Fruit fly (Drosophila melanogaster) whole organism, embryonic: ENCODE results near the gene CG13671.
A peak's percentile ranks its signal among the peaks of the same experiment; 100 is the strongest.

ENCODE experiments used
- Asciz ChIP-seq: fragments of 200-800 bp; sonication (Bioruptor generic); optimal IDR thresholded peaks from 2 replicates; lab custom pipeline; 2017; ENCODE audit warnings: missing biosample characterization, mild to moderate bottlenecking, missing genetic modification characterization, missing genetic modification reagents
- Atf3 ChIP-seq: fragments of 200-800 bp; sonication (Bioruptor generic); optimal IDR thresholded peaks from 3 replicates; lab custom pipeline; 2016; ENCODE audit warnings: missing biosample characterization, missing genetic modification characterization
- CG10209 ChIP-seq: fragments of 200-800 bp; sonication (Bioruptor generic); optimal IDR thresholded peaks from 3 replicates; lab custom pipeline; 2017; ENCODE audit warnings: missing biosample characterization, mild to moderate bottlenecking, missing genetic modification characterization, missing genetic modification reagents
- CG10321 ChIP-seq: fragments of 200-800 bp; sonication (Bioruptor generic); IDR thresholded peaks from 2 replicates; pipeline ENCODE4 v1.3.6; 2022; ENCODE audit warnings: missing biosample characterization, missing genetic modification characterization
- CG10366 ChIP-seq: fragments of 200-800 bp; sonication (Bioruptor generic); IDR thresholded peaks from 2 replicates; pipeline ENCODE4 v1.3.6; 2022; ENCODE audit warnings: missing biosample characterization, missing genetic modification characterization
- CG10462 ChIP-seq: fragments of 200-800 bp; sonication (Bioruptor generic); optimal IDR thresholded peaks from 2 replicates; lab custom pipeline; 2016; ENCODE audit warnings: missing biosample characterization, missing genetic modification characterization
- CG11247 ChIP-seq: fragments of 200-800 bp; sonication (Bioruptor generic); IDR thresholded peaks from 2 replicates; pipeline ENCODE4 v1.3.6; 2022; ENCODE audit warnings: missing biosample characterization, missing genetic modification characterization
- CG11456 ChIP-seq: fragments of 200-800 bp; sonication (Bioruptor generic); IDR thresholded peaks from 3 replicates; pipeline ENCODE4 v1.3.6; 2022; ENCODE audit warnings: missing biosample characterization, missing genetic modification characterization
- CG11723 ChIP-seq: fragments of 200-800 bp; sonication (Bioruptor generic); optimal IDR thresholded peaks from 2 replicates; lab custom pipeline; 2017; ENCODE audit warnings: missing biosample characterization, mild to moderate bottlenecking, missing genetic modification characterization
- CG12659 ChIP-seq: fragments of 200-800 bp; sonication (Bioruptor generic); optimal IDR thresholded peaks from 3 replicates; lab custom pipeline; 2017; ENCODE audit warnings: mild to moderate bottlenecking, missing biosample characterization, missing genetic modification reagents, missing genetic modification characterization
- CG13287 ChIP-seq: fragments of 200-800 bp; sonication (Bioruptor generic); IDR thresholded peaks from 2 replicates; pipeline ENCODE4 v1.3.6; 2022; ENCODE audit warnings: missing biosample characterization, missing genetic modification characterization; ENCODE audit not compliant: partially characterized antibody
- CG14014 ChIP-seq: fragments of 200-800 bp; sonication (Bioruptor generic); IDR thresholded peaks from 2 replicates; pipeline ENCODE4 v1.3.6; 2022; ENCODE audit warnings: missing biosample characterization, missing genetic modification characterization
- CG14441 ChIP-seq: fragments of 200-800 bp; sonication (Bioruptor generic); IDR thresholded peaks from 2 replicates; pipeline ENCODE4 v1.3.6; 2022; ENCODE audit warnings: missing biosample characterization, missing genetic modification characterization
- CG1529 ChIP-seq: fragments of 200-800 bp; sonication (Bioruptor generic); optimal IDR thresholded peaks from 3 replicates; lab custom pipeline; 2018; ENCODE audit warnings: missing biosample characterization, missing genetic modification characterization
- CG17912 ChIP-seq: fragments of 200-800 bp; sonication (Bioruptor generic); optimal IDR thresholded peaks from 2 replicates; lab custom pipeline; 2018; ENCODE audit warnings: missing biosample characterization, mild to moderate bottlenecking, missing genetic modification characterization
- CG18262 ChIP-seq: fragments of 200-800 bp; optimal IDR thresholded peaks from 3 replicates; lab custom pipeline; 2019; ENCODE audit warnings: missing biosample characterization, mild to moderate bottlenecking, missing genetic modification characterization, moderate library complexity
- CG18599 ChIP-seq: fragments of 200-800 bp; sonication (Bioruptor generic); optimal IDR thresholded peaks from 3 replicates; lab custom pipeline; 2017; ENCODE audit warnings: missing biosample characterization, missing genetic modification characterization, mild to moderate bottlenecking, moderate library complexity, missing genetic modification reagents
- CG30020 ChIP-seq: fragments of 200-800 bp; optimal IDR thresholded peaks from 2 replicates; lab custom pipeline; 2019; ENCODE audit warnings: missing biosample characterization, mild to moderate bottlenecking, missing genetic modification characterization, moderate library complexity
- CG31224 ChIP-seq: fragments of 200-800 bp; sonication (Bioruptor generic); IDR thresholded peaks from 2 replicates; pipeline ENCODE4 v1.3.6; 2022; ENCODE audit warnings: missing biosample characterization, missing genetic modification characterization
- CG3281 ChIP-seq: fragments of 200-800 bp; sonication (Bioruptor generic); optimal IDR thresholded peaks from 3 replicates; lab custom pipeline; 2017; ENCODE audit warnings: missing biosample characterization, mild to moderate bottlenecking, missing genetic modification characterization
- CG34422 ChIP-seq: fragments of 200-800 bp; sonication (Bioruptor generic); IDR thresholded peaks from 3 replicates; pipeline ENCODE4 v1.3.6; 2022; ENCODE audit warnings: missing biosample characterization, missing genetic modification characterization
- CG3726 ChIP-seq: fragments of 200-800 bp; sonication (Bioruptor generic); IDR thresholded peaks from 3 replicates; pipeline ENCODE4, ENCODE4 v1.3.6; 2022; ENCODE audit warnings: missing biosample characterization, missing genetic modification characterization
- CG4424 ChIP-seq: fragments of 200-800 bp; sonication (Bioruptor generic); optimal IDR thresholded peaks from 3 replicates; lab custom pipeline; 2016; ENCODE audit warnings: missing biosample characterization, missing genetic modification characterization
- CG7372 ChIP-seq: fragments of 200-800 bp; sonication (Bioruptor generic); IDR thresholded peaks from 2 replicates; pipeline ENCODE4 v1.3.6; 2022; ENCODE audit warnings: missing biosample characterization, missing genetic modification characterization
- CG7556 ChIP-seq: fragments of 200-800 bp; sonication (Bioruptor generic); optimal IDR thresholded peaks from 2 replicates; lab custom pipeline; 2017; ENCODE audit warnings: missing biosample characterization, mild to moderate bottlenecking, missing genetic modification characterization
- CG7786 ChIP-seq: fragments of 200-800 bp; sonication (Bioruptor generic); optimal IDR thresholded peaks from 2 replicates; lab custom pipeline; 2016; ENCODE audit warnings: missing biosample characterization, missing genetic modification characterization
- CG8765 ChIP-seq: fragments of 200-800 bp; sonication (Bioruptor generic); IDR thresholded peaks from 2 replicates; pipeline ENCODE4 v1.3.6; 2022; ENCODE audit warnings: missing biosample characterization, missing genetic modification characterization
- Dll ChIP-seq: fragments of 200-800 bp; sonication (Bioruptor generic); IDR thresholded peaks from 4 replicates; pipeline ENCODE4 v1.3.6; 2022; ENCODE audit warnings: missing biosample characterization, missing genetic modification characterization; ENCODE audit not compliant: partially characterized antibody
- Doc3 ChIP-seq: fragments of 200-800 bp; sonication (Bioruptor generic); IDR thresholded peaks from 3 replicates; pipeline ENCODE4 v1.3.6; 2022; ENCODE audit warnings: missing biosample characterization, missing genetic modification characterization; ENCODE audit not compliant: partially characterized antibody
- Dp ChIP-seq: fragments of 200-800 bp; sonication (Bioruptor generic); optimal IDR thresholded peaks from 2 replicates; lab custom pipeline; 2018; ENCODE audit warnings: missing biosample characterization, mild to moderate bottlenecking, missing genetic modification characterization, moderate library complexity
- Hey ChIP-seq: fragments of 200-800 bp; sonication (Bioruptor generic); optimal IDR thresholded peaks from 3 replicates; lab custom pipeline; 2018; ENCODE audit warnings: missing biosample characterization, mild to moderate bottlenecking, missing genetic modification characterization
- Max ChIP-seq: fragments of 200-800 bp; sonication (Bioruptor generic); optimal IDR thresholded peaks from 2 replicates; lab custom pipeline; 2016; ENCODE audit warnings: missing biosample characterization, mild to moderate bottlenecking, missing genetic modification characterization
- Optix ChIP-seq: fragments of 200-800 bp; sonication (Bioruptor generic); IDR thresholded peaks from 3 replicates; pipeline ENCODE4 v1.3.6; 2022; ENCODE audit warnings: missing biosample characterization, missing genetic modification characterization
- Xrp1 ChIP-seq: fragments of 200-800 bp; sonication (Bioruptor generic); IDR thresholded peaks from 2 replicates; pipeline ENCODE4 v1.3.6; 2022; ENCODE audit warnings: missing biosample characterization, missing genetic modification characterization
- ato ChIP-seq: fragments of 200-800 bp; sonication (Bioruptor generic); IDR thresholded peaks from 2 replicates; pipeline ENCODE4 v1.3.6; 2022; ENCODE audit warnings: missing biosample characterization, missing genetic modification characterization; ENCODE audit not compliant: partially characterized antibody
- bab2 ChIP-seq: fragments of 200-800 bp; sonication (Bioruptor generic); optimal IDR thresholded peaks from 2 replicates; lab custom pipeline; 2016; ENCODE audit warnings: missing biosample characterization, missing genetic modification characterization
- br ChIP-seq: fragments of >200 bp; optimal IDR thresholded peaks from 2 replicates; lab custom pipeline; 2017
- cad ChIP-seq: fragments of >200 bp; optimal IDR thresholded peaks from 2 replicates; lab custom pipeline; 2017; ENCODE audit warnings: missing biosample characterization, missing genetic modification characterization
- caup ChIP-seq: fragments of 200-800 bp; sonication (Bioruptor generic); optimal IDR thresholded peaks from 3 replicates; lab custom pipeline; 2017; ENCODE audit warnings: missing biosample characterization, mild to moderate bottlenecking, missing genetic modification characterization, moderate library complexity; ENCODE audit not compliant: severe bottlenecking
- crol ChIP-seq: fragments of 200-800 bp; sonication (Bioruptor generic); IDR thresholded peaks from 2 replicates; pipeline ENCODE4 v1.3.6; 2022; ENCODE audit warnings: missing biosample characterization, missing genetic modification characterization
- cwo ChIP-seq: fragments of 200-800 bp; sonication (Bioruptor generic); optimal IDR thresholded peaks from 3 replicates; lab custom pipeline; 2017; ENCODE audit warnings: missing biosample characterization, missing genetic modification characterization, mild to moderate bottlenecking, moderate library complexity, missing genetic modification reagents
- danr ChIP-seq: fragments of 200-800 bp; sonication (Bioruptor generic); IDR thresholded peaks from 2 replicates; pipeline ENCODE4 v1.3.6; 2022; ENCODE audit warnings: missing biosample characterization, missing genetic modification characterization
- ems ChIP-seq: fragments of 200-800 bp; sonication (Bioruptor generic); optimal IDR thresholded peaks from 3 replicates; lab custom pipeline; 2016; ENCODE audit warnings: missing biosample characterization, missing genetic modification characterization
- hkb ChIP-seq, 2 experiments: fragments of 200-800 bp in 1 of 2; fragments of >200 bp in 1 of 2; sonication (Bioruptor generic) in 1 of 2; IDR thresholded peaks in 1 of 2; optimal IDR thresholded peaks in 1 of 2; 2 replicates each; pipeline versions ENCODE4 v1.3.6 to Lab custom; 2017 to 2022; ENCODE audit warnings: missing biosample characterization in 1 of 2, missing genetic modification characterization in 1 of 2
- ken ChIP-seq: fragments of 200-800 bp; sonication (Bioruptor generic); IDR thresholded peaks from 3 replicates; pipeline ENCODE4 v1.3.6; 2022; ENCODE audit warnings: missing biosample characterization, missing genetic modification characterization
- kni ChIP-seq: fragments of 200-800 bp; sonication (Bioruptor generic); optimal IDR thresholded peaks from 3 replicates; lab custom pipeline; 2017; ENCODE audit warnings: mild to moderate bottlenecking, missing biosample characterization, missing genetic modification reagents, missing genetic modification characterization
- lmd ChIP-seq: fragments of 200-800 bp; sonication (Bioruptor generic); IDR thresholded peaks from 2 replicates; pipeline ENCODE4 v1.3.6; 2022; ENCODE audit warnings: missing biosample characterization, missing genetic modification characterization
- pzg ChIP-seq: fragments of 200-800 bp; sonication (Bioruptor generic); optimal IDR thresholded peaks from 3 replicates; lab custom pipeline; 2018; ENCODE audit warnings: missing biosample characterization, mild to moderate bottlenecking, missing genetic modification characterization, moderate library complexity
- sd ChIP-seq: fragments of 200-800 bp; sonication (Bioruptor generic); optimal IDR thresholded peaks from 3 replicates; lab custom pipeline; 2018; ENCODE audit warnings: missing biosample characterization, mild to moderate bottlenecking, missing genetic modification characterization, moderate library complexity
- tll ChIP-seq, 2 experiments: fragments of 200-800 bp in 1 of 2; fragments of >200 bp in 1 of 2; sonication (Bioruptor generic) in 1 of 2; optimal IDR thresholded peaks; 2 replicates each; lab custom pipeline; 2017 to 2019; ENCODE audit warnings: missing biosample characterization in 2 of 2, missing genetic modification characterization in 2 of 2, mild to moderate bottlenecking in 1 of 2, moderate library complexity in 1 of 2
- trh ChIP-seq: fragments of 200-800 bp; sonication (Bioruptor generic); optimal IDR thresholded peaks from 2 replicates; lab custom pipeline; 2016; ENCODE audit warnings: missing biosample characterization, missing genetic modification characterization

The CG13671 gene

dm6 chr3L:8347346-8347745, 47.5 kb downstream of the CG13671 start (continued):
- TF ChIP-seq trh, result no peak
- no peak for TF ChIP-seq crol (GFP tag; lab: Robert Waterston, UW)
- TF ChIP-seq CG10462, result no peak
- no peak for TF ChIP-seq br
- TF ChIP-seq pzg (GFP tag; lab: Kevin White, UChicago), result no peak
- TF ChIP-seq CG14441 (GFP tag; lab: Robert Waterston, UW), result 0 out of 2 replicates have a peak, but pooled peaks have one; percentile 24
- no peak for TF ChIP-seq CG7556
- peak; percentile 58 for TF ChIP-seq caup
- TF ChIP-seq CG7786 (GFP tag; lab: Kevin White, UChicago), result no peak
- peak; percentile 4 for TF ChIP-seq bab2 (GFP tag; lab: Kevin White, UChicago)
- TF ChIP-seq Asciz, result no peak
- no peak for TF ChIP-seq cad (GFP tag; lab: Kevin White, UChicago)
- no peak for TF ChIP-seq hkb (optimal IDR thresholded peaks at IDR 0.05; lab: Kevin White, UChicago)
- TF ChIP-seq hkb (GFP tag; IDR thresholded peaks at IDR 0.05; lab: Robert Waterston, UW), result peak; percentile 75
- TF ChIP-seq CG7372 (GFP tag; lab: Robert Waterston, UW), result no peak
- TF ChIP-seq CG34422 (GFP tag; lab: Robert Waterston, UW), result no peak
- no peak for TF ChIP-seq tll (GFP tag; optimal IDR thresholded peaks at IDR 0.05; lab: Kevin White, UChicago)
- no peak for TF ChIP-seq CG10366 (GFP tag; lab: Robert Waterston, UW)
- TF ChIP-seq CG4424 (GFP tag; lab: Kevin White, UChicago), result no peak
- no peak for TF ChIP-seq Max (GFP tag; lab: Kevin White, UChicago)
- TF ChIP-seq CG11723 (GFP tag; lab: Kevin White, UChicago), result no peak
- TF ChIP-seq CG1529 (GFP tag; lab: Kevin White, UChicago), result no peak
- TF ChIP-seq danr (GFP tag; lab: Robert Waterston, UW), result no peak
- TF ChIP-seq Dp (GFP tag; lab: Kevin White, UChicago), result no peak
- TF ChIP-seq CG8765 (GFP tag; lab: Robert Waterston, UW), result no peak
- peak; percentile 51 for TF ChIP-seq CG18599
- TF ChIP-seq CG31224 (GFP tag; lab: Robert Waterston, UW), result 0 out of 2 replicates have a peak, but pooled peaks have one; percentile 11
- TF ChIP-seq sd (tag; lab: Kevin White, UChicago), result no peak
- peak; percentile 50 for TF ChIP-seq CG10209 (GFP tag; lab: Kevin White, UChicago)
- no peak for TF ChIP-seq ato (GFP tag; lab: Robert Waterston, UW)
- 0 out of 3 replicates have a peak, but pooled peaks have one; percentile 48 for TF ChIP-seq CG3726 (GFP tag; lab: Robert Waterston, UW)
- TF ChIP-seq cwo (GFP tag; lab: Kevin White, UChicago), result peak; percentile 11
- TF ChIP-seq Doc3 (GFP tag; lab: Robert Waterston, UW), result no peak
- peak; percentile 58 for TF ChIP-seq Xrp1 (GFP tag; lab: Robert Waterston, UW)
- TF ChIP-seq CG18262 (tag; lab: Kevin White, UChicago), result no peak
- TF ChIP-seq ems (GFP tag; lab: Kevin White, UChicago), result no peak
- TF ChIP-seq Hey (tag; lab: Kevin White, UChicago), result no peak
- TF ChIP-seq ken, result no peak
- no peak for TF ChIP-seq Atf3 (GFP tag; lab: Kevin White, UChicago)
- TF ChIP-seq CG12659 (GFP tag; lab: Kevin White, UChicago), result peak; percentile 2
- TF ChIP-seq lmd, result no peak
- TF ChIP-seq CG17912 (GFP tag; lab: Kevin White, UChicago), result no peak
- TF ChIP-seq CG13287, result no peak
- no peak for TF ChIP-seq Optix (GFP tag; lab: Robert Waterston, UW)
- TF ChIP-seq Dll (GFP tag; lab: Robert Waterston, UW), result no peak
- peak; percentile 48; the same call in 1 of the 2 replicates for TF ChIP-seq CG14014 (GFP tag; lab: Robert Waterston, UW)
- no peak for TF ChIP-seq CG3281 (GFP tag; lab: Kevin White, UChicago)
- peak; percentile 47; the same call in 1 of the 2 replicates for TF ChIP-seq CG11247 (GFP tag; lab: Robert Waterston, UW)
- TF ChIP-seq CG10321 (GFP tag; lab: Robert Waterston, UW), result no peak
- no peak for TF ChIP-seq CG30020 (tag; lab: Kevin White, UChicago)
- no peak for TF ChIP-seq kni (GFP tag; lab: Kevin White, UChicago)
- no peak for TF ChIP-seq CG11456 (GFP tag; lab: Robert Waterston, UW)
